Fruit fly (Drosophila melanogaster) whole organism, embryonic: ENCODE results near the gene CG4660.

Source experiments
- Abd-B ChIP-seq: fragments of 200-800 bp; sonication (Bioruptor generic); optimal IDR thresholded peaks from 2 replicates; lab custom pipeline; 2018; ENCODE audit warnings: missing biosample characterization, mild to moderate bottlenecking, missing genetic modification characterization, moderate library complexity
- Aef1 ChIP-seq: fragments of 200-800 bp; sonication (Bioruptor generic); IDR thresholded peaks from 3 replicates; pipeline ENCODE4 v1.3.6; 2022; ENCODE audit warnings: missing biosample characterization, missing genetic modification characterization
- Asciz ChIP-seq: fragments of 200-800 bp; sonication (Bioruptor generic); optimal IDR thresholded peaks from 2 replicates; lab custom pipeline; 2017; ENCODE audit warnings: missing biosample characterization, mild to moderate bottlenecking, missing genetic modification characterization, missing genetic modification reagents
- Bdp1 ChIP-seq: fragments of 200-800 bp; sonication (Bioruptor generic); optimal IDR thresholded peaks from 3 replicates; lab custom pipeline; 2016; ENCODE audit warnings: missing biosample characterization, missing genetic modification characterization
- Bteb2 ChIP-seq: fragments of 200-800 bp; sonication (Bioruptor generic); optimal IDR thresholded peaks from 2 replicates; lab custom pipeline; 2016; ENCODE audit warnings: missing biosample characterization, missing genetic modification characterization
- C15 ChIP-seq: fragments of 200-800 bp; sonication (Bioruptor generic); IDR thresholded peaks from 3 replicates; pipeline ENCODE4 v1.3.6; 2022; ENCODE audit warnings: missing biosample characterization, missing genetic modification characterization
- CG10979 ChIP-seq: fragments of 200-800 bp; sonication (Bioruptor generic); optimal IDR thresholded peaks from 2 replicates; lab custom pipeline; 2018; ENCODE audit warnings: missing biosample characterization, mild to moderate bottlenecking, missing genetic modification characterization, moderate library complexity
- CG11398 ChIP-seq: fragments of 200-800 bp; sonication (Bioruptor generic); optimal IDR thresholded peaks from 2 replicates; lab custom pipeline; 2016; ENCODE audit warnings: missing biosample characterization, missing genetic modification characterization
- CG12071 ChIP-seq: fragments of 200-800 bp; sonication (Bioruptor generic); optimal IDR thresholded peaks from 3 replicates; lab custom pipeline; 2018; ENCODE audit warnings: missing biosample characterization, mild to moderate bottlenecking, missing genetic modification characterization
- CG12104 ChIP-seq: fragments of 200-800 bp; sonication (Bioruptor generic); optimal IDR thresholded peaks from 3 replicates; lab custom pipeline; 2016; ENCODE audit warnings: missing biosample characterization, missing genetic modification characterization
- CG12391 ChIP-seq: fragments of 200-800 bp; sonication (Bioruptor generic); optimal IDR thresholded peaks from 3 replicates; lab custom pipeline; 2018; ENCODE audit warnings: missing biosample characterization, mild to moderate bottlenecking, missing genetic modification characterization, moderate library complexity
- CG14014 ChIP-seq: fragments of 200-800 bp; sonication (Bioruptor generic); IDR thresholded peaks from 2 replicates; pipeline ENCODE4 v1.3.6; 2022; ENCODE audit warnings: missing biosample characterization, missing genetic modification characterization
- CG14441 ChIP-seq: fragments of 200-800 bp; sonication (Bioruptor generic); IDR thresholded peaks from 2 replicates; pipeline ENCODE4 v1.3.6; 2022; ENCODE audit warnings: missing biosample characterization, missing genetic modification characterization
- CG16813 ChIP-seq: fragments of 200-800 bp; sonication (Bioruptor generic); IDR thresholded peaks from 3 replicates; pipeline ENCODE4 v1.3.6; 2022; ENCODE audit warnings: missing biosample characterization, missing genetic modification characterization; ENCODE audit not compliant: partially characterized antibody
- CG16815 ChIP-seq: fragments of 200-800 bp; sonication (Bioruptor generic); optimal IDR thresholded peaks from 3 replicates; lab custom pipeline; 2017; ENCODE audit warnings: missing biosample characterization, mild to moderate bottlenecking, missing genetic modification characterization
- CG2129 ChIP-seq: fragments of 200-800 bp; sonication (Bioruptor generic); IDR thresholded peaks from 2 replicates; pipeline ENCODE4 v1.3.6; 2022; ENCODE audit warnings: missing biosample characterization, missing genetic modification characterization; ENCODE audit not compliant: partially characterized antibody
- CG2678 ChIP-seq: fragments of 200-800 bp; sonication (Bioruptor generic); optimal IDR thresholded peaks from 3 replicates; lab custom pipeline; 2019; ENCODE audit warnings: missing biosample characterization, mild to moderate bottlenecking, missing genetic modification characterization, moderate library complexity
- CG2712 ChIP-seq: fragments of 200-800 bp; optimal IDR thresholded peaks from 3 replicates; lab custom pipeline; 2019; ENCODE audit warnings: missing biosample characterization, mild to moderate bottlenecking, missing genetic modification characterization, moderate library complexity
- CG3065 ChIP-seq: fragments of 200-800 bp; sonication (Bioruptor generic); optimal IDR thresholded peaks from 2 replicates; lab custom pipeline; 2016; ENCODE audit warnings: missing biosample characterization, missing genetic modification characterization
- CG31365 ChIP-seq: fragments of 200-800 bp; sonication (Bioruptor generic); optimal IDR thresholded peaks from 2 replicates; lab custom pipeline; 2018; ENCODE audit warnings: missing biosample characterization, mild to moderate bottlenecking, missing genetic modification characterization
- CG31388 ChIP-seq: fragments of 200-800 bp; sonication (Bioruptor generic); optimal IDR thresholded peaks from 2 replicates; lab custom pipeline; 2016; ENCODE audit warnings: missing biosample characterization, missing genetic modification characterization
- CG3995 ChIP-seq: fragments of 200-800 bp; sonication (Bioruptor generic); optimal IDR thresholded peaks from 3 replicates; lab custom pipeline; 2016; ENCODE audit warnings: missing biosample characterization, missing genetic modification characterization
- CG4404 ChIP-seq: fragments of 200-800 bp; sonication (Bioruptor generic); IDR thresholded peaks from 2 replicates; pipeline ENCODE4 v1.3.6; 2022; ENCODE audit warnings: missing biosample characterization, missing genetic modification characterization
- CG4617 ChIP-seq: fragments of 200-800 bp; sonication (Bioruptor generic); optimal IDR thresholded peaks from 3 replicates; lab custom pipeline; 2016; ENCODE audit warnings: missing biosample characterization, missing genetic modification characterization, borderline replicate concordance
- CG6689 ChIP-seq: fragments of 200-800 bp; sonication (Bioruptor generic); IDR thresholded peaks from 2 replicates; pipeline ENCODE4 v1.3.6; 2022; ENCODE audit warnings: missing biosample characterization, missing genetic modification characterization
- CG8290 ChIP-seq, 3 experiments: fragments of 200-800 bp; sonication (Bioruptor generic); optimal IDR thresholded peaks; 2 replicates each; lab custom pipeline; 2016 to 2019; ENCODE audit warnings: missing biosample characterization in 3 of 3, missing genetic modification characterization in 3 of 3, mild to moderate bottlenecking in 2 of 3, moderate library complexity in 1 of 3
- CG9932 ChIP-seq: fragments of 200-800 bp; sonication (Bioruptor generic); IDR thresholded peaks from 2 replicates; pipeline ENCODE4 v1.3.6; 2022; ENCODE audit warnings: missing biosample characterization, missing genetic modification characterization
- CTCF ChIP-seq: fragments of 200-800 bp; sonication (Bioruptor generic); optimal IDR thresholded peaks from 2 replicates; lab custom pipeline; 2017; ENCODE audit warnings: missing biosample characterization, mild to moderate bottlenecking, missing genetic modification characterization, moderate library complexity
- CkIIα-i1 ChIP-seq: fragments of 200-800 bp; sonication (Bioruptor generic); IDR thresholded peaks from 2 replicates; pipeline ENCODE4 v1.3.6; 2022; ENCODE audit warnings: missing biosample characterization, missing genetic modification characterization
- D ChIP-seq, 2 experiments: fragments of 200-800 bp in 1 of 2; fragments of >200 bp in 1 of 2; sonication (Bioruptor generic) in 1 of 2; optimal IDR thresholded peaks; 2 replicates in 1 of 2; 3 replicates in 1 of 2; lab custom pipeline; 2017; ENCODE audit warnings: mild to moderate bottlenecking in 1 of 2, missing biosample characterization in 1 of 2, missing genetic modification characterization in 1 of 2, missing genetic modification reagents in 1 of 2
- Dbx ChIP-seq: fragments of 200-800 bp; sonication (Bioruptor generic); IDR thresholded peaks from 3 replicates; pipeline ENCODE4 v1.3.6; 2022; ENCODE audit warnings: missing biosample characterization, missing genetic modification characterization
- Dip2 ChIP-seq: fragments of 200-800 bp; sonication (Bioruptor generic); IDR thresholded peaks from 2 replicates; pipeline ENCODE4 v1.3.6; 2022; ENCODE audit warnings: missing biosample characterization, missing genetic modification characterization
- Hr39 ChIP-seq: fragments of >200 bp; optimal IDR thresholded peaks from 2 replicates; lab custom pipeline; 2017
- Jarid2 ChIP-seq: fragments of 200-800 bp; sonication (Bioruptor generic); optimal IDR thresholded peaks from 3 replicates; lab custom pipeline; 2017; ENCODE audit warnings: mild to moderate bottlenecking, missing biosample characterization, missing genetic modification reagents, missing genetic modification characterization
- PHDP ChIP-seq: fragments of 200-800 bp; sonication (Bioruptor generic); optimal IDR thresholded peaks from 3 replicates; lab custom pipeline; 2018; ENCODE audit warnings: missing biosample characterization, mild to moderate bottlenecking, missing genetic modification characterization, moderate library complexity
- Pdp1 ChIP-seq, 2 experiments: fragments of 200-800 bp; sonication (Bioruptor generic); optimal IDR thresholded peaks; 3 replicates each; lab custom pipeline; 2016; ENCODE audit warnings: missing biosample characterization in 2 of 2, missing genetic modification characterization in 2 of 2, mild to moderate bottlenecking in 1 of 2, moderate library complexity in 1 of 2
- Six4 ChIP-seq: fragments of 200-800 bp; sonication (Bioruptor generic); optimal IDR thresholded peaks from 2 replicates; lab custom pipeline; 2016; ENCODE audit warnings: missing biosample characterization, missing genetic modification characterization
- Vsx1 ChIP-seq: fragments of 200-800 bp; sonication (Bioruptor generic); optimal IDR thresholded peaks from 2 replicates; lab custom pipeline; 2017; ENCODE audit warnings: missing biosample characterization, mild to moderate bottlenecking, missing genetic modification characterization, missing genetic modification reagents
- abd-A ChIP-seq: fragments of 200-800 bp; sonication (Bioruptor generic); optimal IDR thresholded peaks from 3 replicates; lab custom pipeline; 2019; ENCODE audit warnings: missing biosample characterization, mild to moderate bottlenecking, missing genetic modification characterization, moderate library complexity
- br ChIP-seq: fragments of >200 bp; optimal IDR thresholded peaks from 2 replicates; lab custom pipeline; 2017
- chinmo ChIP-seq: fragments of 200-800 bp; sonication (Bioruptor generic); IDR thresholded peaks from 4 replicates; pipeline ENCODE4 v1.3.6; 2022; ENCODE audit warnings: missing biosample characterization, missing genetic modification characterization; ENCODE audit not compliant: partially characterized antibody
- disco-r ChIP-seq: fragments of 200-800 bp; sonication (Bioruptor generic); optimal IDR thresholded peaks from 2 replicates; lab custom pipeline; 2016; ENCODE audit warnings: missing biosample characterization, missing genetic modification characterization
- gem ChIP-seq: fragments of 200-800 bp; sonication (Bioruptor generic); optimal IDR thresholded peaks from 2 replicates; lab custom pipeline; 2019; ENCODE audit warnings: missing biosample characterization, mild to moderate bottlenecking, missing genetic modification characterization, moderate library complexity
- kni ChIP-seq: fragments of 200-800 bp; sonication (Bioruptor generic); optimal IDR thresholded peaks from 3 replicates; lab custom pipeline; 2017; ENCODE audit warnings: mild to moderate bottlenecking, missing biosample characterization, missing genetic modification reagents, missing genetic modification characterization
- lilli ChIP-seq: fragments of 200-800 bp; sonication (Bioruptor generic); optimal IDR thresholded peaks from 3 replicates; lab custom pipeline; 2016; ENCODE audit warnings: missing biosample characterization, missing genetic modification characterization
- sc ChIP-seq, 3 experiments: fragments of >200 bp in 2 of 3; fragments of 200-800 bp in 1 of 3; sonication (Bioruptor generic) in 1 of 3; optimal IDR thresholded peaks; 2 replicates in 2 of 3; 3 replicates in 1 of 3; lab custom pipeline; 2017; ENCODE audit warnings: mild to moderate bottlenecking in 1 of 3, missing biosample characterization in 1 of 3, missing genetic modification characterization in 1 of 3, missing genetic modification reagents in 1 of 3
- sens ChIP-seq: fragments of 200-800 bp; sonication (Bioruptor generic); peaks from one replicate; lab custom pipeline; 2016; ENCODE audit warnings: missing biosample characterization, missing genetic modification characterization
- slbo ChIP-seq: fragments of 200-800 bp; sonication (Bioruptor generic); IDR thresholded peaks from 2 replicates; pipeline ENCODE4 v1.3.6; 2022; ENCODE audit warnings: missing biosample characterization, missing genetic modification characterization
- tio ChIP-seq: fragments of 200-800 bp; sonication (Bioruptor generic); optimal IDR thresholded peaks from 2 replicates; lab custom pipeline; 2017; ENCODE audit warnings: missing biosample characterization, missing genetic modification characterization, inconsistent platforms
- vfl ChIP-seq: fragments of 200-800 bp; sonication (Bioruptor generic); optimal IDR thresholded peaks from 2 replicates; lab custom pipeline; 2016; ENCODE audit warnings: missing biosample characterization, missing genetic modification characterization
- z ChIP-seq: fragments of 200-800 bp; sonication (Bioruptor generic); IDR thresholded peaks from 3 replicates; pipeline ENCODE4 v1.3.6; 2022; ENCODE audit warnings: missing biosample characterization, missing genetic modification characterization

CG4660 gene

DNA sequence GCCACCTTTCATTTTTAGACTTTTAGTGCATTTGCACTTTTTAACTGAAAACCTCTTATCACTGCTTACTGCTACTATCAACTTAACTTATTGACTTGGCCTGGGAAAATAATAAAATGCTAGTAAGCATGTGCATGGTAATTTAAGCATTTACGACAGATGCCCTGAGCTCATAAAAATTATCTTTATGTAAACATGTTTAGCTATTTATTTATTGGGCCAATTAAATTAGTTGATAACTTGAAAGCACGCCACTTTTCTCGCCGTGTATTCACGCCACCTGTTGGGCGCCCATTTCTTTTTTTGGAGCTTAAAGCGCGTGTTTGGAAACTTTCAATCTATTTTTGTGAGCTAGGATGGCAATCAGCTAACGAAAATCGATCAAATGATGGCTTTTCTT, 11.1 kb upstream of the CG4660 start (continued):
- TF ChIP-seq sc (optimal IDR thresholded peaks at IDR 0.05; lab: Kevin White, UChicago) (no peak), sc (GFP tag; optimal IDR thresholded peaks at IDR 0.05; lab: Kevin White, UChicago) (no peak), kni (GFP tag; lab: Kevin White, UChicago) (no peak), CG8290 (GFP tag; optimal IDR thresholded peaks at IDR 0.05; lab: Kevin White, UChicago) (no peak), CG8290 (tag; optimal IDR thresholded peaks at IDR 0.05; lab: Kevin White, UChicago) (peak in 1 of 2 experiments; percentile 7), Aef1 (no peak), Dbx (GFP tag; lab: Robert Waterston, UW) (no peak), Abd-B (GFP tag; lab: Kevin White, UChicago) (no peak), CG6689 (no peak), z (no peak), CG16813 (GFP tag; lab: Robert Waterston, UW) (no peak), vfl (GFP tag; lab: Kevin White, UChicago) (peak; percentile 16), CTCF (GFP tag; lab: Kevin White, UChicago) (peak; percentile 61), CG12104 (GFP tag; lab: Kevin White, UChicago) (no peak), CG4617 (GFP tag; lab: Kevin White, UChicago) (no peak), abd-A (no peak), disco-r (no peak), CG31388 (GFP tag; lab: Kevin White, UChicago) (no peak), lilli (GFP tag; lab: Kevin White, UChicago) (peak; percentile 28), D (optimal IDR thresholded peaks at IDR 0.05; lab: Kevin White, UChicago) (no peak), D (GFP tag; optimal IDR thresholded peaks at IDR 0.05; lab: Kevin White, UChicago) (no peak), CG3995 (GFP tag; lab: Kevin White, UChicago) (no peak), tio (GFP tag; lab: Kevin White, UChicago) (peak; percentile 19), CG12391 (tag; lab: Kevin White, UChicago) (peak; percentile 11), CG2129 (GFP tag; lab: Robert Waterston, UW) (no peak), CG2678 (tag; lab: Kevin White, UChicago) (peak; percentile 61), br (lab: Kevin White, UChicago) (no peak), sens (GFP tag; lab: Kevin White, UChicago) (peak; percentile 74), Dip2 (no peak), CG10979 (tag; lab: Kevin White, UChicago) (peak; percentile 14), CG11398 (GFP tag; lab: Kevin White, UChicago) (no peak), chinmo (no peak), CG2712 (peak; percentile 9), slbo (GFP tag; lab: Robert Waterston, UW) (peak; percentile 21; the same call in 1 of the 2 replicates), CG14014 (GFP tag; lab: Robert Waterston, UW) (no peak), CG14441 (GFP tag; lab: Robert Waterston, UW) (no peak), Hr39 (no peak), Jarid2 (GFP tag; lab: Kevin White, UChicago) (no peak), Bdp1 (GFP tag; lab: Kevin White, UChicago) (no peak), gem (tag; lab: Kevin White, UChicago) (peak; percentile 51), CG12071 (no peak), CG9932 (GFP tag; lab: Robert Waterston, UW) (no peak), CG4404 (no peak), CG3065 (GFP tag; lab: Kevin White, UChicago) (no peak), CkIIα-i1 (GFP tag; lab: Robert Waterston, UW) (no peak), Pdp1 (GFP tag; optimal IDR thresholded peaks at IDR 0.05; lab: Kevin White, UChicago) (peak in 1 of 2 experiments; percentile 16), CG31365 (tag; lab: Kevin White, UChicago) (no peak), Vsx1 (no peak), Bteb2 (GFP tag; lab: Kevin White, UChicago) (no peak), Asciz (GFP tag; lab: Kevin White, UChicago) (peak; percentile 34), CG16815 (GFP tag; lab: Kevin White, UChicago) (no peak), Six4 (GFP tag; lab: Kevin White, UChicago) (no peak), PHDP (tag; lab: Kevin White, UChicago) (peak; percentile 42), C15 (GFP tag; lab: Robert Waterston, UW) (no peak)
